Fruit fly (Drosophila melanogaster): Measurements from ENCODE around the gene CG32639.

DNA sequence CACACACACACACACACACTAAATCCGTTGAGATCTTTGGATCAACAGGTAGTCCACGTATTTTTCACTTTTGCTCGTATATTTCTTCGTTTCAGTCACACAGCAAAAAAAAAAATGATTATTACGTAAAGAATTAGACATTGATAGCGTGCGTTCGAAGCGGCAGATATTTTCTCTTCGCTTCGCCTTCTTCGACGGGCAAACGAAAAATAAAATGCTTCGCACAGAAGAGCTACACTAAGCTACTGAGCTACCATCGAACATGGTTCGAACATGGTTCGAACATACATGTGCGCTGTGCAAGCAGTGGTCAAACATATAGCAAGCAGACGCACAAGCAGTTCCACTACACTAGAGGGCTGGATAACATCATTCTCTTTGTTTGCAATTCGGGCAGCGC, 20.6 kb upstream of the CG32639 start:
- TF ChIP-seq psq (optimal IDR thresholded peaks at IDR 0.05) = no peak
- TF ChIP-seq h (optimal IDR thresholded peaks at IDR 0.05) = no peak
- no peak for TF ChIP-seq insv (optimal IDR thresholded peaks at IDR 0.05)
- no peak for TF ChIP-seq Sin3A (optimal IDR thresholded peaks at IDR 0.05)
- TF ChIP-seq ttk (optimal IDR thresholded peaks at IDR 0.05) = no peak
